Fruit fly (Drosophila melanogaster) whole organism, embryonic: ENCODE measurements around the gene CG6912.

ENCODE experiments used
- ATbp ChIP-seq: fragments of 200-800 bp; sonication (Bioruptor generic); optimal IDR thresholded peaks from 2 replicates; lab custom pipeline; 2017; ENCODE audit warnings: missing biosample characterization, mild to moderate bottlenecking, missing genetic modification characterization, missing genetic modification reagents
- Antp ChIP-seq: fragments of 200-800 bp; sonication (Bioruptor generic); optimal IDR thresholded peaks from 3 replicates; lab custom pipeline; 2016; ENCODE audit warnings: missing biosample characterization, missing genetic modification characterization
- Blimp-1 ChIP-seq: fragments of 200-800 bp; sonication (Bioruptor generic); optimal IDR thresholded peaks from 3 replicates; lab custom pipeline; 2018; ENCODE audit warnings: missing biosample characterization, missing genetic modification characterization, mild to moderate bottlenecking, moderate library complexity, missing genetic modification reagents
- CG10462 ChIP-seq: fragments of 200-800 bp; sonication (Bioruptor generic); optimal IDR thresholded peaks from 2 replicates; lab custom pipeline; 2016; ENCODE audit warnings: missing biosample characterization, missing genetic modification characterization
- CG12071 ChIP-seq: fragments of 200-800 bp; sonication (Bioruptor generic); optimal IDR thresholded peaks from 3 replicates; lab custom pipeline; 2018; ENCODE audit warnings: missing biosample characterization, mild to moderate bottlenecking, missing genetic modification characterization
- CG12299 ChIP-seq: fragments of 200-800 bp; sonication (Bioruptor generic); optimal IDR thresholded peaks from 2 replicates; lab custom pipeline; 2018; ENCODE audit warnings: missing biosample characterization, mild to moderate bottlenecking, missing genetic modification characterization
- CG1529 ChIP-seq: fragments of 200-800 bp; sonication (Bioruptor generic); optimal IDR thresholded peaks from 3 replicates; lab custom pipeline; 2018; ENCODE audit warnings: missing biosample characterization, missing genetic modification characterization
- CG15479 ChIP-seq: fragments of 200-800 bp; sonication (Bioruptor generic); optimal IDR thresholded peaks from 3 replicates; lab custom pipeline; 2019; ENCODE audit warnings: missing biosample characterization, mild to moderate bottlenecking, missing genetic modification characterization, moderate library complexity
- CG17385 ChIP-seq: fragments of 200-800 bp; sonication (Bioruptor generic); optimal IDR thresholded peaks from 3 replicates; lab custom pipeline; 2018; ENCODE audit warnings: missing biosample characterization, mild to moderate bottlenecking, missing genetic modification characterization
- CG17612 ChIP-seq: fragments of 200-800 bp; sonication (Bioruptor generic); IDR thresholded peaks from 2 replicates; pipeline ENCODE4 v1.3.6; 2022; ENCODE audit warnings: missing biosample characterization, missing genetic modification characterization
- CG17829 ChIP-seq: fragments of 200-800 bp; optimal IDR thresholded peaks from 2 replicates; lab custom pipeline; 2019; ENCODE audit warnings: missing biosample characterization, mild to moderate bottlenecking, missing genetic modification characterization, moderate library complexity
- CG2889 ChIP-seq: fragments of 200-800 bp; sonication (Bioruptor generic); IDR thresholded peaks from 3 replicates; pipeline ENCODE4 v1.3.6; 2022; ENCODE audit warnings: missing biosample characterization, missing genetic modification characterization
- CG31388 ChIP-seq: fragments of 200-800 bp; sonication (Bioruptor generic); optimal IDR thresholded peaks from 2 replicates; lab custom pipeline; 2016; ENCODE audit warnings: missing biosample characterization, missing genetic modification characterization
- CG33213 ChIP-seq: fragments of 200-800 bp; sonication (Bioruptor generic); optimal IDR thresholded peaks from 3 replicates; lab custom pipeline; 2016; ENCODE audit warnings: missing biosample characterization, missing genetic modification characterization
- CG3407 ChIP-seq: fragments of 200-800 bp; sonication (Bioruptor generic); optimal IDR thresholded peaks from 2 replicates; lab custom pipeline; 2018; ENCODE audit warnings: missing biosample characterization, mild to moderate bottlenecking, missing genetic modification characterization
- CG6654 ChIP-seq: fragments of 200-800 bp; sonication (Bioruptor generic); optimal IDR thresholded peaks from 2 replicates; lab custom pipeline; 2017; ENCODE audit warnings: missing biosample characterization, mild to moderate bottlenecking, missing genetic modification characterization
- CG6765 ChIP-seq: fragments of 200-800 bp; sonication (Bioruptor generic); optimal IDR thresholded peaks from 3 replicates; lab custom pipeline; 2017; ENCODE audit warnings: missing biosample characterization, mild to moderate bottlenecking, missing genetic modification characterization
- CG7372 ChIP-seq: fragments of 200-800 bp; sonication (Bioruptor generic); IDR thresholded peaks from 2 replicates; pipeline ENCODE4 v1.3.6; 2022; ENCODE audit warnings: missing biosample characterization, missing genetic modification characterization
- CG7839 ChIP-seq: fragments of 200-800 bp; sonication (Bioruptor generic); optimal IDR thresholded peaks from 3 replicates; lab custom pipeline; 2018; ENCODE audit warnings: missing biosample characterization, mild to moderate bottlenecking, missing genetic modification characterization, moderate library complexity
- CG9932 ChIP-seq: fragments of 200-800 bp; sonication (Bioruptor generic); IDR thresholded peaks from 2 replicates; pipeline ENCODE4 v1.3.6; 2022; ENCODE audit warnings: missing biosample characterization, missing genetic modification characterization
- CrebB ChIP-seq: fragments of 200-800 bp; sonication (Bioruptor generic); optimal IDR thresholded peaks from 3 replicates; lab custom pipeline; 2018; ENCODE audit warnings: missing biosample characterization, mild to moderate bottlenecking, missing genetic modification characterization
- Dfd ChIP-seq, 2 experiments: fragments of >200 bp; optimal IDR thresholded peaks; 2 replicates each; lab custom pipeline; 2017; ENCODE audit warnings: missing biosample characterization in 2 of 2, missing genetic modification characterization in 2 of 2
- Dref ChIP-seq: fragments of 200-800 bp; sonication (Bioruptor generic); IDR thresholded peaks from 2 replicates; pipeline ENCODE4 v1.3.6; 2022; ENCODE audit warnings: missing biosample characterization, missing genetic modification characterization
- Eip74EF ChIP-seq, 2 experiments: fragments of 200-800 bp in 1 of 2; fragments of >200 bp in 1 of 2; sonication (Bioruptor generic) in 1 of 2; optimal IDR thresholded peaks; 2 replicates each; lab custom pipeline; 2017 to 2019; ENCODE audit warnings: missing biosample characterization in 2 of 2, missing genetic modification characterization in 2 of 2, mild to moderate bottlenecking in 1 of 2, moderate library complexity in 1 of 2
- Ets65A ChIP-seq: fragments of 200-800 bp; sonication (Bioruptor generic); peaks from one replicate; lab custom pipeline; 2016; ENCODE audit warnings: missing biosample characterization, missing genetic modification characterization
- GATAe ChIP-seq: fragments of 200-800 bp; sonication (Bioruptor generic); conservative IDR thresholded peaks from 2 replicates; pipeline ENCODE4 v1.3.6; 2022; ENCODE audit warnings: missing biosample characterization, missing genetic modification characterization
- Hmx ChIP-seq: fragments of 200-800 bp; sonication (Bioruptor generic); optimal IDR thresholded peaks from 2 replicates; lab custom pipeline; 2016; ENCODE audit warnings: missing biosample characterization, missing genetic modification characterization
- Lhr ChIP-seq: fragments of 200-800 bp; sonication (Bioruptor generic); optimal IDR thresholded peaks from 3 replicates; lab custom pipeline; 2017; ENCODE audit warnings: mild to moderate bottlenecking, missing biosample characterization, missing genetic modification reagents, missing genetic modification characterization
- MESR4 ChIP-seq: fragments of 200-800 bp; sonication (Bioruptor generic); optimal IDR thresholded peaks from 2 replicates; lab custom pipeline; 2018; ENCODE audit warnings: missing biosample characterization, mild to moderate bottlenecking, missing genetic modification characterization, moderate library complexity
- Mrtf ChIP-seq: fragments of 200-800 bp; sonication (Bioruptor generic); IDR thresholded peaks from 3 replicates; pipeline ENCODE4 v1.3.6; 2022; ENCODE audit warnings: missing biosample characterization, missing genetic modification characterization
- NK7.1 ChIP-seq: fragments of 200-800 bp; sonication (Bioruptor generic); optimal IDR thresholded peaks from 3 replicates; lab custom pipeline; 2016; ENCODE audit warnings: missing biosample characterization, missing genetic modification characterization
- Side ChIP-seq: fragments of 200-800 bp; sonication (Bioruptor generic); optimal IDR thresholded peaks from 2 replicates; lab custom pipeline; 2016; ENCODE audit warnings: missing biosample characterization, missing genetic modification characterization
- Stat92E ChIP-seq, 3 experiments: fragments of >200 bp in 2 of 3; fragments of 200-800 bp in 1 of 3; sonication (Bioruptor generic) in 1 of 3; optimal IDR thresholded peaks; 2 replicates each; lab custom pipeline; 2017 to 2019; ENCODE audit warnings: missing biosample characterization in 3 of 3, missing genetic modification characterization in 3 of 3, mild to moderate bottlenecking in 1 of 3, moderate library complexity in 1 of 3
- Taf1 ChIP-seq: fragments of 200-800 bp; sonication (Bioruptor generic); IDR thresholded peaks from 2 replicates; pipeline ENCODE4 v1.3.6; 2022; ENCODE audit warnings: missing biosample characterization, missing genetic modification characterization
- gro ChIP-seq: fragments of 200-800 bp; sonication (Bioruptor generic); optimal IDR thresholded peaks from 2 replicates; lab custom pipeline; 2016; ENCODE audit warnings: missing biosample characterization, missing genetic modification characterization
- insv ChIP-seq, 2 experiments: fragments of 200-800 bp; sonication (Bioruptor generic); optimal IDR thresholded peaks; 3 replicates each; lab custom pipeline; 2016 to 2018; ENCODE audit warnings: missing biosample characterization in 2 of 2, missing genetic modification characterization in 2 of 2
- jigr1 ChIP-seq: fragments of 200-800 bp; sonication (Bioruptor generic); IDR thresholded peaks from 3 replicates; pipeline ENCODE4 v1.3.6; 2022; ENCODE audit warnings: missing biosample characterization, missing genetic modification characterization
- jumu ChIP-seq: fragments of 200-800 bp; sonication (Bioruptor generic); optimal IDR thresholded peaks from 3 replicates; lab custom pipeline; 2016; ENCODE audit warnings: missing biosample characterization, missing genetic modification characterization
- mirr ChIP-seq: fragments of 200-800 bp; sonication (Bioruptor generic); optimal IDR thresholded peaks from 3 replicates; lab custom pipeline; 2018; ENCODE audit warnings: missing biosample characterization, mild to moderate bottlenecking, missing genetic modification characterization
- nmo ChIP-seq: fragments of 200-800 bp; sonication (Bioruptor generic); optimal IDR thresholded peaks from 2 replicates; lab custom pipeline; 2018; ENCODE audit warnings: missing biosample characterization, mild to moderate bottlenecking, missing genetic modification characterization, moderate library complexity
- oc ChIP-seq: fragments of 200-800 bp; sonication (Bioruptor generic); optimal IDR thresholded peaks from 2 replicates; lab custom pipeline; 2018; ENCODE audit warnings: missing biosample characterization, mild to moderate bottlenecking, missing genetic modification characterization, moderate library complexity
- p53 ChIP-seq: fragments of 200-800 bp; sonication (Bioruptor generic); optimal IDR thresholded peaks from 2 replicates; lab custom pipeline; 2016; ENCODE audit warnings: missing biosample characterization, missing genetic modification characterization
- pzg ChIP-seq: fragments of 200-800 bp; sonication (Bioruptor generic); optimal IDR thresholded peaks from 3 replicates; lab custom pipeline; 2018; ENCODE audit warnings: missing biosample characterization, mild to moderate bottlenecking, missing genetic modification characterization, moderate library complexity
- shn ChIP-seq: fragments of 200-800 bp; sonication (Bioruptor generic); optimal IDR thresholded peaks from 3 replicates; lab custom pipeline; 2016; ENCODE audit warnings: missing biosample characterization, missing genetic modification characterization
- tap ChIP-seq: fragments of 200-800 bp; optimal IDR thresholded peaks from 3 replicates; lab custom pipeline; 2019; ENCODE audit warnings: missing biosample characterization, mild to moderate bottlenecking, missing genetic modification characterization, moderate library complexity
- tio ChIP-seq: fragments of 200-800 bp; sonication (Bioruptor generic); optimal IDR thresholded peaks from 2 replicates; lab custom pipeline; 2017; ENCODE audit warnings: missing biosample characterization, missing genetic modification characterization, inconsistent platforms
- toy ChIP-seq: fragments of 200-800 bp; sonication (Bioruptor generic); IDR thresholded peaks from 2 replicates; pipeline ENCODE4 v1.3.6; 2022; ENCODE audit warnings: missing biosample characterization, missing genetic modification characterization
- trem ChIP-seq: fragments of 200-800 bp; optimal IDR thresholded peaks from 3 replicates; lab custom pipeline; 2019; ENCODE audit warnings: missing biosample characterization, mild to moderate bottlenecking, missing genetic modification characterization, moderate library complexity
- ttk ChIP-seq: fragments of 200-800 bp; sonication (Bioruptor generic); IDR thresholded peaks from 2 replicates; pipeline ENCODE4 v2.1.2; 2022; ENCODE audit warnings: missing biosample characterization, missing genetic modification characterization
- vnd ChIP-seq: fragments of 200-800 bp; sonication (Bioruptor generic); IDR thresholded peaks from 3 replicates; pipeline ENCODE4 v1.3.6; 2022; ENCODE audit warnings: missing biosample characterization, missing genetic modification characterization; ENCODE audit not compliant: partially characterized antibody

CG6912 gene

DNA sequence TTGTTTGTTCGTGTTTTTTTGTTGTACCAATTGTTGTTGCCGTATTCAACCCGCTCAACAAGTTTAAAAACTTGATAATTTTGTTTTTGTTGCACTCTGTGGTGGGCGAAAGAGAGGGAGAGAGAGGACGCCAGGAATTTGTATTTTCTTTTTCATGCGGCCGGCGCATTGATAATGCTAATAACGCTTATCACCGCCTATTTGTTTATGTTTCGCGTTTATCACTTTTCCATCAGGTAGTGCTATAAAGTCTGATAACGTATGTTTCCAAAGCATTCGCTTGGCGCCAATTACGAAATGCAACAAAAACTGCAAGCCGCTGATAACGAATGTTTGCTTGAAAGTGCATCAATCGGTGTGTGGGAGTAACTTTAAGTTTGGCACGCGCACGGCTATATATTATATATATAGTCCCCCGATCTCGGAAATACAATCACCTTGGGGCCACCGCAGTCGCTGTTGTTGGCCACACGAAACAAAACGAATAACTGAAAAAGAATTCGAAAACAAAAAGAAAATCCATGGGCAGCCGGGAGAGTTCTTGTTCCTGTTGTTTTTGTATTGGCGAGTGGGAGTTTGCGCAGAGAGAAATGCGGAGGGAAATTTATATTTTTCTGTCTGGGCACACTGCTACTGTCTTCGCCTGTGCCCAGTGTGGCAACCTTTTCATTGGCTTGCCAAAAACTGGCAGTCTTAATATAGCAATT, 10.4 kb upstream of the CG6912 start, which contains the start of gene Glys (continued):
- peak; percentile 54 for TF ChIP-seq CG15479
- TF ChIP-seq GATAe (GFP tag; lab: Robert Waterston, UW), result no peak
- TF ChIP-seq jumu (GFP tag; lab: Kevin White, UChicago), result no peak
- no peak for TF ChIP-seq CG6765
- TF ChIP-seq CrebB, result no peak
- TF ChIP-seq CG9932, result no peak
- no peak for TF ChIP-seq CG10462
- no peak for TF ChIP-seq shn (GFP tag; lab: Kevin White, UChicago)
- TF ChIP-seq CG7839 (tag; lab: Kevin White, UChicago), result no peak
- TF ChIP-seq pzg (GFP tag; lab: Kevin White, UChicago), result peak; percentile 86
- TF ChIP-seq Side, result no peak
- no peak for TF ChIP-seq insv (GFP tag; optimal IDR thresholded peaks at IDR 0.05; lab: Kevin White, UChicago)
- no peak for TF ChIP-seq Blimp-1 (GFP tag; lab: Kevin White, UChicago)
- no peak for TF ChIP-seq tap
- no peak for TF ChIP-seq ATbp (GFP tag; lab: Kevin White, UChicago)
- no peak for TF ChIP-seq gro (GFP tag; lab: Kevin White, UChicago)
- no peak for TF ChIP-seq tio (GFP tag; lab: Kevin White, UChicago)
- no peak for TF ChIP-seq Mrtf (GFP tag; lab: Robert Waterston, UW)
- TF ChIP-seq CG17385 (GFP tag; lab: Kevin White, UChicago), result peak; percentile 15
- no peak for TF ChIP-seq CG12071 (GFP tag; lab: Kevin White, UChicago)
- TF ChIP-seq jigr1 (GFP tag; lab: Robert Waterston, UW), result no peak
- no peak for TF ChIP-seq CG3407 (GFP tag; lab: Kevin White, UChicago)
- TF ChIP-seq CG6654 (GFP tag; lab: Kevin White, UChicago), result no peak
- TF ChIP-seq MESR4 (GFP tag; lab: Kevin White, UChicago), result peak; percentile 2
- TF ChIP-seq Stat92E (GFP tag; optimal IDR thresholded peaks at IDR 0.05; lab: Kevin White, UChicago), result no peak
- no peak for TF ChIP-seq Dref (GFP tag; lab: Robert Waterston, UW)
- no peak for TF ChIP-seq Hmx (GFP tag; lab: Kevin White, UChicago)
- no peak for TF ChIP-seq CG17612 (GFP tag; lab: Robert Waterston, UW)
- no peak for TF ChIP-seq CG1529
- peak; percentile 64 for TF ChIP-seq Lhr (GFP tag; lab: Kevin White, UChicago)
- TF ChIP-seq CG17829, result no peak
- peak; percentile 52 for TF ChIP-seq CG33213
- no peak for TF ChIP-seq Dfd (GFP tag; optimal IDR thresholded peaks at IDR 0.05; lab: Kevin White, UChicago)
- TF ChIP-seq mirr (GFP tag; lab: Kevin White, UChicago), result no peak
- no peak for TF ChIP-seq Taf1 (GFP tag; lab: Robert Waterston, UW)
- no peak for TF ChIP-seq Eip74EF (GFP tag; optimal IDR thresholded peaks at IDR 0.05; lab: Kevin White, UChicago)
- TF ChIP-seq CG2889, result no peak
- no peak for TF ChIP-seq CG31388 (GFP tag; lab: Kevin White, UChicago)
- TF ChIP-seq p53 (GFP tag; lab: Kevin White, UChicago), result no peak
- TF ChIP-seq trem, result peak; percentile 28
- no peak for TF ChIP-seq vnd (GFP tag; lab: Robert Waterston, UW)
- TF ChIP-seq Antp (GFP tag; lab: Kevin White, UChicago), result no peak
- no peak for TF ChIP-seq oc
- no peak for TF ChIP-seq ttk (GFP tag; lab: Robert Waterston, UW)
- no peak for TF ChIP-seq toy (GFP tag; lab: Robert Waterston, UW)
- TF ChIP-seq NK7.1 (GFP tag; lab: Kevin White, UChicago), result no peak
- no peak for TF ChIP-seq CG7372
- no peak for TF ChIP-seq nmo (GFP tag; lab: Kevin White, UChicago)
- TF ChIP-seq CG12299 (tag; lab: Kevin White, UChicago), result peak; percentile 34
- peak; percentile 39 for TF ChIP-seq Ets65A (GFP tag; lab: Kevin White, UChicago)
